Worm (Caenorhabditis elegans) whole organism, young adult: ENCODE measurements around the gene trpp-9.

Source experiments
- B0035.1 ChIP-seq: sonication (generic microtip); optimal IDR thresholded peaks from 2 replicates; lab custom pipeline; 2016; ENCODE audit warnings: missing genetic modification characterization, mild to moderate bottlenecking, missing compliant biosample characterization, missing genotype, missing genetic modification reagents
- B0261.1 ChIP-seq: sonication (generic microtip); optimal IDR thresholded peaks from 2 replicates; lab custom pipeline; 2016; ENCODE audit warnings: mild to moderate bottlenecking, missing genetic modification characterization, moderate library complexity, missing compliant biosample characterization
- B0336.3 ChIP-seq: fragments of 200-800 bp; sonication (Bioruptor generic); IDR thresholded peaks from 2 replicates; pipeline ENCODE4 v1.3.6; 2022; ENCODE audit warnings: missing genetic modification characterization, missing compliant biosample characterization
- C06A6.2 ChIP-seq: fragments of 200-800 bp; sonication (Bioruptor generic); conservative IDR thresholded peaks from 2 replicates; pipeline ENCODE4 v1.3.6; 2022; ENCODE audit warnings: missing genetic modification characterization, missing compliant biosample characterization
- C17E4.6 ChIP-seq: fragments of 200-800 bp; sonication (Bioruptor generic); IDR thresholded peaks from 2 replicates; pipeline ENCODE4 v1.3.6; 2022; ENCODE audit warnings: missing genetic modification reagents, missing genetic modification characterization, missing compliant biosample characterization
- F23B12.7 ChIP-seq: sonication (generic microtip); optimal IDR thresholded peaks from 2 replicates; lab custom pipeline; 2017; ENCODE audit warnings: missing genetic modification characterization, mild to moderate bottlenecking, missing compliant biosample characterization, antibody characterized with exemption, moderate library complexity; ENCODE audit not compliant: insufficient read depth
- F39B2.1 ChIP-seq: fragments of 200-800 bp; sonication (Bioruptor generic); IDR thresholded peaks from 2 replicates; pipeline ENCODE4 v1.3.6; 2022; ENCODE audit warnings: missing genetic modification reagents, missing genetic modification characterization, missing compliant biosample characterization
- F49E8.2 ChIP-seq: sonication (generic microtip); optimal IDR thresholded peaks from 3 replicates; lab custom pipeline; 2017; ENCODE audit warnings: missing genetic modification characterization, mild to moderate bottlenecking, missing compliant biosample characterization, antibody characterized with exemption, moderate library complexity; ENCODE audit not compliant: insufficient read depth
- F55B11.4 ChIP-seq: sonication (generic microtip); optimal IDR thresholded peaks from 2 replicates; lab custom pipeline; 2016; ENCODE audit warnings: missing compliant biosample characterization, missing genetic modification characterization, borderline replicate concordance; ENCODE audit not compliant: insufficient read depth
- T07F8.4 ChIP-seq: sonication (generic microtip); optimal IDR thresholded peaks from 2 replicates; lab custom pipeline; 2016; ENCODE audit warnings: mild to moderate bottlenecking, missing genetic modification characterization, moderate library complexity, missing compliant biosample characterization
- T26A5.8 ChIP-seq: sonication (generic microtip); optimal IDR thresholded peaks from 2 replicates; lab custom pipeline; 2016; ENCODE audit warnings: missing genetic modification characterization, missing compliant biosample characterization
- Y53F4B.3 ChIP-seq: fragments of 200-800 bp; sonication (Bioruptor generic); IDR thresholded peaks from 2 replicates; pipeline ENCODE4 v1.3.6; 2022; ENCODE audit warnings: missing genetic modification reagents, missing genetic modification characterization, missing compliant biosample characterization
- Y56A3A.18 ChIP-seq: fragments of 200-800 bp; sonication (Bioruptor generic); IDR thresholded peaks from 2 replicates; pipeline ENCODE4 v1.3.6; 2022; ENCODE audit warnings: missing genetic modification reagents, missing genetic modification characterization, missing compliant biosample characterization
- Y67H2A.10 ChIP-seq: fragments of 200-800 bp; sonication (Bioruptor generic); conservative IDR thresholded peaks from 2 replicates; pipeline ENCODE4 v1.3.6; 2022; ENCODE audit warnings: missing genetic modification reagents, missing genetic modification characterization, missing compliant biosample characterization
- Y95B8A.8 ChIP-seq: fragments of 200-800 bp; sonication (Bioruptor generic); IDR thresholded peaks from 2 replicates; pipeline ENCODE4 v1.3.6; 2022; ENCODE audit warnings: missing genetic modification reagents, missing genetic modification characterization, missing compliant biosample characterization
- ama-1 ChIP-seq, 3 experiments: fragments of 150-350 bp in 1 of 3; sonication (generic microtip) in 2 of 3; optimal IDR thresholded peaks; 2 replicates each; lab custom pipeline; 2014 to 2018; ENCODE audit warnings: missing biosample characterization in 2 of 3, missing genetic modification characterization in 2 of 3, missing genetic modification reagents in 2 of 3
- aptf-3 ChIP-seq: fragments of 200-800 bp; sonication (Bioruptor generic); IDR thresholded peaks from 2 replicates; pipeline ENCODE4 v1.3.6; 2022; ENCODE audit warnings: missing genetic modification characterization, missing compliant biosample characterization
- ceh-27 ChIP-seq: fragments of 200-800 bp; sonication (Bioruptor generic); optimal IDR thresholded peaks from 2 replicates; lab custom pipeline; 2018; ENCODE audit warnings: mild to moderate bottlenecking, missing genetic modification characterization, moderate library complexity, missing compliant biosample characterization
- ceh-91 ChIP-seq: fragments of 200-800 bp; sonication (Bioruptor generic); IDR thresholded peaks from 2 replicates; pipeline ENCODE4 v1.3.6; 2022; ENCODE audit warnings: missing genetic modification reagents, missing genetic modification characterization, missing compliant biosample characterization
- dpl-1 ChIP-seq: fragments of 150-350 bp; optimal IDR thresholded peaks from 2 replicates; lab custom pipeline; 2014; ENCODE audit warnings: missing biosample characterization, missing genetic modification reagents, missing genetic modification characterization
- egl-44 ChIP-seq: fragments of 200-800 bp; sonication (Bioruptor generic); IDR thresholded peaks from 2 replicates; pipeline ENCODE4 v1.3.6; 2022; ENCODE audit warnings: missing genetic modification reagents, missing genetic modification characterization, missing compliant biosample characterization
- egrh-3 ChIP-seq: fragments of 200-800 bp; sonication (Bioruptor generic); IDR thresholded peaks from 2 replicates; pipeline ENCODE4 v1.3.6; 2022; ENCODE audit warnings: missing genetic modification reagents, missing genetic modification characterization, missing compliant biosample characterization
- ets-4 ChIP-seq: fragments of 200-800 bp; sonication (Bioruptor generic); optimal IDR thresholded peaks from 2 replicates; lab custom pipeline; 2018; ENCODE audit warnings: mild to moderate bottlenecking, missing genetic modification characterization, missing compliant biosample characterization
- hmg-1.2 ChIP-seq: fragments of 200-800 bp; sonication (Bioruptor generic); IDR thresholded peaks from 2 replicates; pipeline ENCODE4 v1.3.6; 2022; ENCODE audit warnings: missing genetic modification reagents, missing genetic modification characterization, missing compliant biosample characterization
- lsy-27 ChIP-seq: sonication (generic microtip); optimal IDR thresholded peaks from 2 replicates; lab custom pipeline; 2017; ENCODE audit warnings: missing genetic modification characterization, mild to moderate bottlenecking, missing compliant biosample characterization, antibody characterized with exemption, missing genotype, borderline replicate concordance; ENCODE audit not compliant: insufficient read depth
- mcd-1 ChIP-seq: fragments of 200-800 bp; sonication (Bioruptor generic); IDR thresholded peaks from 2 replicates; pipeline ENCODE4 v1.3.6; 2022; ENCODE audit warnings: missing genetic modification reagents, missing genetic modification characterization, missing compliant biosample characterization
- mes-4 ChIP-seq: sonication (generic microtip); optimal IDR thresholded peaks from 2 replicates; lab custom pipeline; 2016; ENCODE audit warnings: missing genotype, missing genetic modification characterization, missing compliant biosample characterization
- pha-4 ChIP-seq: fragments of 150-350 bp; sonication (generic microtip); optimal IDR thresholded peaks from 2 replicates; lab custom pipeline; 2014; ENCODE audit warnings: missing biosample characterization, missing genetic modification reagents, missing genetic modification characterization
- rec-8 ChIP-seq, 2 experiments: sonication (generic microtip); optimal IDR thresholded peaks; 2 replicates each; lab custom pipeline; 2016; ENCODE audit warnings: mild to moderate bottlenecking in 2 of 2, missing genetic modification characterization in 2 of 2, missing genetic modification reagents in 2 of 2, missing genotype in 2 of 2, missing biosample characterization in 1 of 2, missing compliant biosample characterization in 1 of 2, moderate library complexity in 1 of 2
- repo-1 ChIP-seq: sonication (generic microtip); optimal IDR thresholded peaks from 2 replicates; lab custom pipeline; 2017; ENCODE audit warnings: mild to moderate bottlenecking, missing genetic modification characterization, missing compliant biosample characterization
- sdz-38 ChIP-seq: sonication (generic microtip); optimal IDR thresholded peaks from 2 replicates; lab custom pipeline; 2016; ENCODE audit warnings: missing genotype, missing genetic modification characterization, missing compliant biosample characterization
- sea-2 ChIP-seq: fragments of 200-800 bp; sonication (Bioruptor generic); IDR thresholded peaks from 2 replicates; pipeline ENCODE4 v1.3.6; 2022; ENCODE audit warnings: missing genetic modification characterization, missing compliant biosample characterization
- zfh-2 ChIP-seq: fragments of 200-800 bp; sonication (Bioruptor generic); conservative IDR thresholded peaks from 2 replicates; pipeline ENCODE4 v1.3.6; 2022; ENCODE audit warnings: missing genetic modification reagents, missing genetic modification characterization, missing compliant biosample characterization
- ztf-26 ChIP-seq: sonication (generic microtip); optimal IDR thresholded peaks from 2 replicates; lab custom pipeline; 2017; ENCODE audit warnings: missing genetic modification characterization, missing compliant biosample characterization
- ztf-28 ChIP-seq: fragments of 200-800 bp; sonication (Bioruptor generic); IDR thresholded peaks from 2 replicates; pipeline ENCODE4 v1.3.6; 2022; ENCODE audit warnings: missing genetic modification reagents, missing genetic modification characterization, missing compliant biosample characterization
- ztf-3 ChIP-seq: fragments of 200-800 bp; sonication (Bioruptor generic); optimal IDR thresholded peaks from 2 replicates; lab custom pipeline; 2018; ENCODE audit warnings: mild to moderate bottlenecking, missing genetic modification characterization, missing compliant biosample characterization

trpp-9 gene

DNA sequence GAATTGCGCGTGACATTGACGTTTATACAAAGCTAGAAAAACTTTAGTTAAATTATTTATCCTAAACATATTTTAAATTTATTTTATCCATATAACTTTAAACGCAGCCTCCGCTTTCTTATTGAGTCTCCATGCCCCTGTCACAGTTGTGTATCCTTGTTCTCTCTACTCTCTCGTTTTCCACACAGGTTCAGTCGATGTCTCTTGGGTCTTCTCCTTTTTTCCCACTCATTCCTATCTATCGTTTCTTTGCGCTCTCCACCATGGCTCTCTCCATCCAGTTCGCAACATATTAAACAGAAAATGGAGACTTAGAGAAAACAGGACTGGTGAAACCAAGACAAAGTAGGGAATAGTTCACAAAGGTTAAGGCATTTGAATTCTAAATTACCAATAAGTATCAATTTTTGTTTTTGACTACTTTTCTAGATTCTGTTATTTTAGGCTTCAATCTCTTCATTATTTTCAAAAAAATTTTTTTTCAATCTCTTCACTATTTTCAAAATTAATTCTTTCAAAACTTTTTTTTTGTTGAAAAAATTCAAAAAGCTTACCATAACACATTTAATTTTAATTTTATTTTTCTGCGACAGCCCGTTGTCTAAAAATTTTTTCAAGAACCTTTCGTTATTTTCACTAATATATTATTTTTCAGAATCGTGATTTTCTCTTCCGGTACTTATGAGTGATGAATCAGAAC, 41.5 kb upstream of the trpp-9 start, which contains the start of gene sdc-2 (continued):
- TF ChIP-seq ceh-27 (peak; percentile 45), ztf-3 (GFP tag; lab: Kevin White, UChicago) (no peak), B0261.1 (tag; lab: Kevin White, UChicago) (peak; percentile 22)

DNA sequence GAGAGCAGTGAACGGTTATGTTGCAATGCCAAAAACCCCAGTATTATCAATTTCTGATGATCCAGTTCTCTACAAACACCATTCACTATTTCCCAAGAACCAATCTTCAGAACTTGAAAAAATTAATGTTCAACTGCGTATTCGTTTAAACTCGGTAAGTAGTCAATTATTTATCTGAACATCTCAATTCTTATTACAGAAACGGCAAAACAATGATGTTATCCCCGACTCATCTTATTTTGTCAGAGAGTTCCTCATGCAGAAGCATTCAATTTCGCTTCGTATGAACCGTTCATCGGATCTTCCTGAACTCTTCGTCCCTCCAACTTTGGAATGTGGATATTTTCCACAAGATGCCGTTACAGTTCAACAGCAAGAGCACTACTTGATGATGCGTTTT, 40.0 kb upstream of the trpp-9 start:
- no peak for TF ChIP-seq rec-8 (tag; optimal IDR thresholded peaks at IDR 0.05; lab: Kevin White, UChicago)
- TF ChIP-seq hmg-1.2: no peak
- TF ChIP-seq zfh-2: no peak
- TF ChIP-seq Y95B8A.8 (GFP tag; lab: Robert Waterston, UW): no peak
- TF ChIP-seq B0035.1: no peak
- no peak for TF ChIP-seq sdz-38 (tag; lab: Kevin White, UChicago)
- TF ChIP-seq Y53F4B.3 (GFP tag; lab: Robert Waterston, UW): no peak
- no peak for TF ChIP-seq ama-1 (optimal IDR thresholded peaks at IDR 0.05; lab: Kevin White, UChicago)
- TF ChIP-seq ama-1 (GFP tag; optimal IDR thresholded peaks at IDR 0.05; lab: Kevin White, UChicago): no peak
- no peak for TF ChIP-seq T07F8.4
- TF ChIP-seq mes-4: no peak
- TF ChIP-seq lsy-27: no peak
- no peak for TF ChIP-seq egrh-3 (GFP tag; lab: Robert Waterston, UW)
- no peak for TF ChIP-seq T26A5.8 (tag; lab: Kevin White, UChicago)
- TF ChIP-seq ets-4 (GFP tag; lab: Kevin White, UChicago): no peak
- no peak for TF ChIP-seq F49E8.2 (tag; lab: Kevin White, UChicago)
- no peak for TF ChIP-seq F23B12.7 (tag; lab: Kevin White, UChicago)
- no peak for TF ChIP-seq sea-2 (GFP tag; lab: Robert Waterston, UW)

ce11 chrX:11533543-11534003, 30.1 kb upstream of the trpp-9 start, which contains the start of gene C35C5.8:
Gene C35C5.8 (plus strand): TSS chrX:11533593.
- TF ChIP-seq Y53F4B.3 (GFP tag; lab: Robert Waterston, UW): no peak
- peak; percentile 1 for TF ChIP-seq ztf-26 (tag; lab: Kevin White, UChicago)
- TF ChIP-seq, all 124 proteins: peak for 1

- TF ChIP-seq C17E4.6: no peak
- TF ChIP-seq repo-1 (tag; lab: Kevin White, UChicago): no peak
- no peak for TF ChIP-seq C06A6.2 (GFP tag; lab: Robert Waterston, UW)
- no peak for TF ChIP-seq aptf-3
- TF ChIP-seq ceh-91 (GFP tag; lab: Robert Waterston, UW): no peak
- no peak for TF ChIP-seq dpl-1 (GFP tag; lab: Kevin White, UChicago)
- no peak for TF ChIP-seq rec-8 (tag; optimal IDR thresholded peaks at IDR 0.05; lab: Kevin White, UChicago)
- no peak for TF ChIP-seq B0336.3 (GFP tag; lab: Robert Waterston, UW)
- TF ChIP-seq ztf-28: no peak
- TF ChIP-seq mcd-1 (GFP tag; lab: Robert Waterston, UW): no peak
- TF ChIP-seq F55B11.4: no peak
- TF ChIP-seq pha-4 (tag; lab: Kevin White, UChicago): no peak
- TF ChIP-seq Y56A3A.18: no peak
- TF ChIP-seq B0261.1 (tag; lab: Kevin White, UChicago): no peak
- no peak for TF ChIP-seq Y67H2A.10 (GFP tag; lab: Robert Waterston, UW)
- no peak for TF ChIP-seq F39B2.1
- no peak for TF ChIP-seq egl-44 (GFP tag; lab: Robert Waterston, UW)
These were observed 29.3 kb upstream of the trpp-9 start for ce11 chrX:11534443-11534842.
